Fruit fly (Drosophila melanogaster) whole organism: ENCODE measurements around the gene SmydA-9.

ENCODE experiments used
- CG8478 ChIP-seq: fragments of >200 bp; optimal IDR thresholded peaks from 2 replicates; lab custom pipeline; 2018; ENCODE audit warnings: inconsistent platforms
- EcR ChIP-seq, 2 experiments: fragments of >200 bp; optimal IDR thresholded peaks; 2 replicates each; lab custom pipeline; 2017; ENCODE audit warnings: missing biosample characterization in 2 of 2, missing genetic modification characterization in 2 of 2, missing genetic modification reagents in 2 of 2
- pan ChIP-seq: fragments of >200 bp; optimal IDR thresholded peaks from 2 replicates; lab custom pipeline; 2017
- psq ChIP-seq: fragments of >200 bp; optimal IDR thresholded peaks from 2 replicates; lab custom pipeline; 2017
- usp ChIP-seq: fragments of >200 bp; optimal IDR thresholded peaks from 2 replicates; lab custom pipeline; 2017; ENCODE audit warnings: missing biosample characterization, missing genetic modification characterization, mixed read lengths

- TF ChIP-seq psq (lab: Kevin White, UChicago) (no peak), usp (GFP tag; lab: Kevin White, UChicago) (no peak), EcR (GFP tag; optimal IDR thresholded peaks at IDR 0.05; lab: Kevin White, UChicago) (no peak), pan (no peak), CG8478 (lab: Kevin White, UChicago) (no peak)
These were observed 16.1 kb upstream of the SmydA-9 start, which contains the start of gene Gr8a for dm6 chrX:9226837-9227236.
